Worm (Caenorhabditis elegans) whole organism, young adult: ENCODE measurements around the gene rfip-1.

Source experiments
- T07F8.4 ChIP-seq: sonication (generic microtip); optimal IDR thresholded peaks from 2 replicates; lab custom pipeline; 2016; ENCODE audit warnings: mild to moderate bottlenecking, missing genetic modification characterization, moderate library complexity, missing compliant biosample characterization
- ceh-27 ChIP-seq: fragments of 200-800 bp; sonication (Bioruptor generic); optimal IDR thresholded peaks from 2 replicates; lab custom pipeline; 2018; ENCODE audit warnings: mild to moderate bottlenecking, missing genetic modification characterization, moderate library complexity, missing compliant biosample characterization
- fkh-3 ChIP-seq: sonication (generic microtip); optimal IDR thresholded peaks from 2 replicates; lab custom pipeline; 2016; ENCODE audit warnings: mild to moderate bottlenecking, missing genetic modification characterization, missing compliant biosample characterization
- nfya-1 ChIP-seq: sonication (generic microtip); optimal IDR thresholded peaks from 2 replicates; lab custom pipeline; 2017; ENCODE audit warnings: antibody characterized with exemption, missing compliant biosample characterization, missing genetic modification characterization, borderline replicate concordance; ENCODE audit not compliant: insufficient read depth
- pbrm-1 ChIP-seq: fragments of 200-800 bp; sonication (Bioruptor generic); IDR thresholded peaks from 2 replicates; pipeline ENCODE4 v1.3.6; 2022; ENCODE audit warnings: missing genetic modification reagents, missing genetic modification characterization, missing compliant biosample characterization
- sea-2 ChIP-seq: fragments of 200-800 bp; sonication (Bioruptor generic); IDR thresholded peaks from 2 replicates; pipeline ENCODE4 v1.3.6; 2022; ENCODE audit warnings: missing genetic modification characterization, missing compliant biosample characterization

- TF ChIP-seq sea-2 (GFP tag; lab: Robert Waterston, UW): no peak
- no peak for TF ChIP-seq T07F8.4
- no peak for TF ChIP-seq fkh-3 (tag; lab: Kevin White, UChicago)
- TF ChIP-seq ceh-27 (GFP tag; lab: Kevin White, UChicago): no peak
- TF ChIP-seq nfya-1 (tag; lab: Kevin White, UChicago): no peak
- no peak for TF ChIP-seq pbrm-1 (GFP tag; lab: Robert Waterston, UW)
These were observed 26.9 kb downstream of the rfip-1 start, which contains the start of gene cgt-3 for ce11 chrII:5911274-5911673.
